Worm (Caenorhabditis elegans) whole organism, L2 larva: Measurements from ENCODE around the gene F09C6.11.

Source experiments
- R02D3.7 ChIP-seq: fragments of 150-350 bp; optimal IDR thresholded peaks from 2 replicates; lab custom pipeline; 2014; ENCODE audit warnings: missing biosample characterization, missing genetic modification characterization
- Y55F3AM.14 ChIP-seq: fragments of 200-800 bp; sonication (Bioruptor generic); optimal IDR thresholded peaks from 2 replicates; lab custom pipeline; 2018; ENCODE audit warnings: mild to moderate bottlenecking, missing genetic modification characterization, missing compliant biosample characterization
- ZK546.5 ChIP-seq: sonication (generic microtip); optimal IDR thresholded peaks from 2 replicates; lab custom pipeline; 2017; ENCODE audit warnings: missing biosample characterization, missing genetic modification characterization
- alr-1 ChIP-seq: fragments of 150-350 bp; optimal IDR thresholded peaks from 2 replicates; lab custom pipeline; 2014; ENCODE audit warnings: missing biosample characterization, missing genetic modification characterization
- aly-2 ChIP-seq: fragments of 150-350 bp; optimal IDR thresholded peaks from 2 replicates; lab custom pipeline; 2014; ENCODE audit warnings: missing biosample characterization, missing genetic modification characterization
- blmp-1 ChIP-seq: sonication (generic microtip); optimal IDR thresholded peaks from 2 replicates; lab custom pipeline; 2017; ENCODE audit warnings: missing genetic modification characterization, mild to moderate bottlenecking, missing compliant biosample characterization, antibody characterized with exemption, moderate library complexity; ENCODE audit not compliant: insufficient read depth
- ceh-16 ChIP-seq: fragments of 150-350 bp; optimal IDR thresholded peaks from 2 replicates; lab custom pipeline; 2014; ENCODE audit warnings: missing biosample characterization, missing genetic modification characterization
- ceh-82 ChIP-seq: fragments of 150-350 bp; optimal IDR thresholded peaks from 2 replicates; lab custom pipeline; 2014; ENCODE audit warnings: missing biosample characterization, missing genetic modification characterization
- elt-3 ChIP-seq: sonication (generic microtip); optimal IDR thresholded peaks from 2 replicates; lab custom pipeline; 2017; ENCODE audit warnings: missing biosample characterization, missing genetic modification characterization
- fos-1 ChIP-seq: fragments of 150-350 bp; optimal IDR thresholded peaks from 2 replicates; lab custom pipeline; 2014; ENCODE audit warnings: missing biosample characterization, missing genetic modification characterization
- lin-11 ChIP-seq: fragments of 150-350 bp; sonication (generic microtip); optimal IDR thresholded peaks from 2 replicates; lab custom pipeline; 2014; ENCODE audit warnings: missing biosample characterization, missing genetic modification characterization, inconsistent platforms, mixed read lengths
- lin-13 ChIP-seq: fragments of 150-350 bp; optimal IDR thresholded peaks from 2 replicates; lab custom pipeline; 2014; ENCODE audit warnings: missing biosample characterization, missing genetic modification reagents, missing genetic modification characterization
- lsy-2 ChIP-seq, 2 experiments: fragments of 150-350 bp in 1 of 2; sonication (generic microtip) in 1 of 2; optimal IDR thresholded peaks; 2 replicates each; lab custom pipeline; 2014 to 2017; ENCODE audit warnings: missing biosample characterization in 2 of 2, missing genetic modification characterization in 2 of 2
- mbf-1 ChIP-seq: sonication (generic microtip); optimal IDR thresholded peaks from 2 replicates; lab custom pipeline; 2017; ENCODE audit warnings: missing biosample characterization, missing genetic modification characterization
- nhr-10 ChIP-seq: sonication (generic microtip); optimal IDR thresholded peaks from 2 replicates; lab custom pipeline; 2017; ENCODE audit warnings: missing biosample characterization, missing genetic modification characterization
- nhr-11 ChIP-seq: fragments of 150-350 bp; optimal IDR thresholded peaks from 2 replicates; lab custom pipeline; 2014; ENCODE audit warnings: missing biosample characterization, missing genetic modification characterization
- nhr-12 ChIP-seq: fragments of 150-350 bp; optimal IDR thresholded peaks from 2 replicates; lab custom pipeline; 2014; ENCODE audit warnings: missing biosample characterization, missing genetic modification characterization
- nhr-129 ChIP-seq: fragments of 150-350 bp; optimal IDR thresholded peaks from 2 replicates; lab custom pipeline; 2014; ENCODE audit warnings: missing biosample characterization, missing genetic modification characterization
- nhr-21 ChIP-seq: fragments of 150-350 bp; optimal IDR thresholded peaks from 2 replicates; lab custom pipeline; 2014; ENCODE audit warnings: missing biosample characterization, missing genetic modification characterization
- nhr-23 ChIP-seq: fragments of 150-350 bp; optimal IDR thresholded peaks from 2 replicates; lab custom pipeline; 2014; ENCODE audit warnings: missing biosample characterization, missing genetic modification reagents, missing genetic modification characterization
- nhr-237 ChIP-seq: fragments of 150-350 bp; optimal IDR thresholded peaks from 2 replicates; lab custom pipeline; 2014; ENCODE audit warnings: missing biosample characterization, missing genetic modification characterization
- nhr-77 ChIP-seq: fragments of 150-350 bp; optimal IDR thresholded peaks from 2 replicates; lab custom pipeline; 2014; ENCODE audit warnings: missing biosample characterization, missing genetic modification characterization
- peb-1 ChIP-seq: fragments of 150-350 bp; optimal IDR thresholded peaks from 2 replicates; lab custom pipeline; 2014; ENCODE audit warnings: missing biosample characterization, missing genetic modification characterization
- sem-4 ChIP-seq: fragments of 150-350 bp; optimal IDR thresholded peaks from 2 replicates; lab custom pipeline; 2014; ENCODE audit warnings: missing biosample characterization, missing genetic modification reagents, missing genetic modification characterization
- skn-1 ChIP-seq: sonication (generic microtip); optimal IDR thresholded peaks from 2 replicates; lab custom pipeline; 2017; ENCODE audit warnings: missing biosample characterization, missing genetic modification characterization
- sma-9 ChIP-seq, 2 experiments: fragments of 150-350 bp in 1 of 2; sonication (generic microtip) in 1 of 2; optimal IDR thresholded peaks; 2 replicates each; lab custom pipeline; 2014 to 2016; ENCODE audit warnings: missing genetic modification characterization in 2 of 2, mild to moderate bottlenecking in 1 of 2, missing biosample characterization in 1 of 2, missing compliant biosample characterization in 1 of 2, missing genetic modification reagents in 1 of 2, moderate library complexity in 1 of 2
- snpc-4 ChIP-seq: fragments of 150-350 bp; optimal IDR thresholded peaks from 2 replicates; lab custom pipeline; 2014; ENCODE audit warnings: missing biosample characterization, missing genetic modification characterization
- zag-1 ChIP-seq: fragments of 150-350 bp; optimal IDR thresholded peaks from 2 replicates; lab custom pipeline; 2014; ENCODE audit warnings: missing biosample characterization, missing genetic modification characterization
- ztf-11 ChIP-seq: sonication (generic microtip); optimal IDR thresholded peaks from 2 replicates; lab custom pipeline; 2017; ENCODE audit warnings: missing biosample characterization, missing genetic modification characterization
- ztf-4 ChIP-seq: fragments of 150-350 bp; optimal IDR thresholded peaks from 2 replicates; lab custom pipeline; 2014; ENCODE audit warnings: missing biosample characterization, missing genetic modification characterization

Gene F09C6.11

DNA sequence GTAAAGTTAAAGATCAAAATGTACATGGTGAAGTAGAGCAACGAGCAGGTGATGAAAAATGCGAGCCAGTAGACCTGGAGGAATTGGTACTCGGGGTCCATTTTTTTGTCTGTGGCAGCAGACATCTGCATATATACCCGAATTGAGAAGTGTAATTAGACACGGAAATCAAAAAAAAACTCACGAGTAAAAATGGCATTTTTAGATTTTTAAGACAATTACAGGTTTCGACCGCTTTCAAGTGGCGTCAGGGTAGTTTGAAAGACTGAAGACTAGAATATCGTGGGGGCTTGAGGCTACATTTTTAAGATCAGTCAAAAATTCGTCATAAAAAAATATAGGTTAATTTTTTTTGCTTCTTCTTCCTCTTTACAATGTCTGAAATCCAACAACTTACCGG lies 20.6 kb upstream of the F09C6.11 start, which contains the start of gene srd-68:
TSS of gene srd-68 (minus strand) at position 101 of the 400 bp plus-strand sequence.
- no peak for TF ChIP-seq elt-3 (tag; lab: Kevin White, UChicago)
- TF ChIP-seq Y55F3AM.14 (GFP tag; lab: Kevin White, UChicago), result no peak
- TF ChIP-seq nhr-11 (tag; lab: Kevin White, UChicago), result no peak
- TF ChIP-seq nhr-129, result no peak
- no peak for TF ChIP-seq blmp-1 (tag; lab: Kevin White, UChicago)
- TF ChIP-seq lin-13 (GFP tag; lab: Kevin White, UChicago), result no peak
- no peak for TF ChIP-seq sma-9 (GFP tag; optimal IDR thresholded peaks at IDR 0.05; lab: Kevin White, UChicago)
- no peak for TF ChIP-seq sma-9 (tag; optimal IDR thresholded peaks at IDR 0.05; lab: Kevin White, UChicago)
- no peak for TF ChIP-seq lin-11 (tag; lab: Kevin White, UChicago)
- no peak for TF ChIP-seq nhr-23 (tag; lab: Kevin White, UChicago)

DNA sequence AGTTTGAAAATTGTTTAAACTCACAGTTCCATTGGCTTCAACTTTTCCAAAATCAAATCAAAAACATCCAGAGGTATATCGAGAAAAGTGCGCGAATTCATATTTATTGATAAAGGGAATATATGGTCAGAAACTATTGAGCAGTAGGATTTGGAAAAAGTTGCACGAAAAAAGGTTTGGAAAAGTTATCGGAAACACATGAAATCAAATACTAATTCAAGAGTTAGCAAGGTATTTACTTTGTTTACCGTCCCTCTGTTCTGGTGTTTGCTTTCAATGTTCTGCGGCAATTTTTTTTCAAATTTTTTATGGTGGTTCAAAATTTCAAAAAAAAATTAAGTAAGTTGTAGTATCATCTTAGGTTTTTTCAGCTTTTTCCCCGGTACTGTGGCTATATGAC lies 17.2 kb upstream of the F09C6.11 start, which contains the start of gene fbxa-45:
TSS of gene fbxa-45 (minus strand) at position 101 of the 400 bp plus-strand sequence.
- no peak for TF ChIP-seq ZK546.5 (tag; lab: Kevin White, UChicago)
- no peak for TF ChIP-seq nhr-21 (tag; lab: Kevin White, UChicago)
- no peak for TF ChIP-seq nhr-12 (tag; lab: Kevin White, UChicago)
- TF ChIP-seq alr-1 (tag; lab: Kevin White, UChicago), result no peak
- no peak for TF ChIP-seq nhr-237 (tag; lab: Kevin White, UChicago)
- no peak for TF ChIP-seq nhr-10 (tag; lab: Kevin White, UChicago)
- no peak for TF ChIP-seq peb-1 (tag; lab: Kevin White, UChicago)
- no peak for TF ChIP-seq aly-2 (tag; lab: Kevin White, UChicago)

DNA sequence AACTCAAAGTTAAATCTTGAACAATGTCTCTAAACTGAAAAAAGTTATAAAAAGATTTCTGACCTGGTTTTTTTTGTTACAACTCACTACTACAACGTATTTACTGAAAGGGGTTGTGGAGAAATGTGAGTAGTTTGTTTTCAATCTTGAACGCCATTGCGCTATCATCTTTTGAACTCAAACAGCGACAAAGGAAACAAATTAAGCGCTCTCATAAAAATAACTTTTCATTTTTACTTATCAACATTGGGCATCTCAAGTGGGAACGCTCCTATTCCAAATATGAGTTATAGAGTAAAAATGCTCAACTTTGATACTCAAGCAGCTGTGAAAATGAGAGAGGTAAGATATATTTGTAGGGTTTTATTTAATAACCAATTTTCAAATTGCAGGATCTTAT lies 11.3 kb upstream of the F09C6.11 start, which contains the start of gene F09C6.15:
TSS of gene F09C6.15 (plus strand) at position 301 of the 400 bp plus-strand sequence.
- TF ChIP-seq ceh-82 (tag; lab: Kevin White, UChicago), result no peak
- TF ChIP-seq snpc-4 (tag; lab: Kevin White, UChicago), result no peak
- TF ChIP-seq ztf-11 (tag; lab: Kevin White, UChicago), result no peak
- no peak for TF ChIP-seq skn-1 (tag; lab: Kevin White, UChicago)
- TF ChIP-seq nhr-10 (tag; lab: Kevin White, UChicago), result no peak
- TF ChIP-seq nhr-77 (tag; lab: Kevin White, UChicago), result no peak
- no peak for TF ChIP-seq nhr-21 (tag; lab: Kevin White, UChicago)
- TF ChIP-seq zag-1 (tag; lab: Kevin White, UChicago), result no peak
- no peak for TF ChIP-seq sem-4 (tag; lab: Kevin White, UChicago)
- no peak for TF ChIP-seq R02D3.7 (tag; lab: Kevin White, UChicago)

DNA sequence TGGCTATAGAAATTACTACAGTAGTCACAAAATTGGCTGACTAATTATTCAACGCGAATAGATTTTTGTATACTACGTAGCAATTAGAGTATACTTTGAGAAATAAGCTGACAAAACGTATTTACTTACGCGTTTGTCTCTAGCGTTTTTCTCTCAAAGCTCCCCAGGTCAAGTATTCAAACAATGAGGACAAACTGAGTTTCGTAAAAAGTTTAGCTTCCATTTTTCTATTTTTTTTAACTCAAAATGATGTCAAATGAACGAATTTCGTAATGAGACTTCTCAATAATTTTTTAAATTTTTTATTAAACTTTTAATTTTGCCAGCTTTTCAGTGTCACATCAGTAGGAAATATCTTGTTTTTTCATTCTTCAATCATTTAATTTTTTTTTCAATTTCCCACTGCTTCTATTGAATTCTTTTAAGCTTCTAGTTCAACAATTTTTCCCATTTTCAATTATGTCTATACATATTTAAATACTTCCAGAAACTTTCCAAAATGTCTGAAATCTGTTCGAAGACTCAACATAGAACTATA lies 6.7 kb upstream of the F09C6.11 start, which contains the start of the genes ifas-2 and fbxa-44:
TSS of gene ifas-2 (minus strand) at position 101 of the 538 bp plus-strand sequence.
TSS of gene fbxa-44 (plus strand) at position 488 of the 538 bp plus-strand sequence.
- TF ChIP-seq Y55F3AM.14 (GFP tag; lab: Kevin White, UChicago) (no peak), snpc-4 (tag; lab: Kevin White, UChicago) (no peak), lin-11 (tag; lab: Kevin White, UChicago) (no peak), zag-1 (tag; lab: Kevin White, UChicago) (no peak), nhr-77 (tag; lab: Kevin White, UChicago) (no peak), nhr-23 (tag; lab: Kevin White, UChicago) (no peak), nhr-12 (tag; lab: Kevin White, UChicago) (no peak), ceh-16 (tag; lab: Kevin White, UChicago) (no peak), mbf-1 (tag; lab: Kevin White, UChicago) (no peak), fos-1 (tag; lab: Kevin White, UChicago) (no peak)

DNA sequence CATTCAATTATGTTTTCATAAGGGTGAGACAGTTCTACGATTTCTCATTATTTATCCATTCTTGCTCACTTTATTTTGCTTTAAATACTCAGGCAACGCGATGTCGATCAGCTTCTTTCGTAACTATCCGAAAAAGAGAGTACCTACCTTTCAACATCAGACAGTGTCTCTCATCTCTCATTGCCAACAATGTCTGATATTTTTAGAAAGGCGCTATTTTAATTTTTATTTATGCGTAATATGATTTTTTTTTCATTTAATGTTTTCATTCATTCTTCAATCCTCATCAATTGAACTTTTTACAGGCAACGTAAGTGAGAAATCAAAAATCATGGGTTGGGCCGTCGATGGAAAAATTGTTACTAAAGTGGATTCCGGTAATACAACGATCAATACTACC lies 2.6 kb upstream of the F09C6.11 start, which contains the start of gene F09C6.13:
TSS of gene F09C6.13 (plus strand) at position 301 of the 400 bp plus-strand sequence.
- TF ChIP-seq ceh-16 (tag; lab: Kevin White, UChicago) (no peak), nhr-129 (no peak), alr-1 (tag; lab: Kevin White, UChicago) (no peak), lin-11 (tag; lab: Kevin White, UChicago) (no peak), ztf-4 (tag; lab: Kevin White, UChicago) (no peak), lsy-2 (tag; optimal IDR thresholded peaks at IDR 0.05; lab: Kevin White, UChicago) (no peak), ZK546.5 (tag; lab: Kevin White, UChicago) (no peak), blmp-1 (tag; lab: Kevin White, UChicago) (no peak), skn-1 (tag; lab: Kevin White, UChicago) (no peak), ztf-11 (tag; lab: Kevin White, UChicago) (no peak), nhr-21 (tag; lab: Kevin White, UChicago) (no peak), peb-1 (tag; lab: Kevin White, UChicago) (no peak), elt-3 (tag; lab: Kevin White, UChicago) (no peak), mbf-1 (tag; lab: Kevin White, UChicago) (no peak)
